Worm (Caenorhabditis elegans): ENCODE results near the gene cest-2.2.

DNA sequence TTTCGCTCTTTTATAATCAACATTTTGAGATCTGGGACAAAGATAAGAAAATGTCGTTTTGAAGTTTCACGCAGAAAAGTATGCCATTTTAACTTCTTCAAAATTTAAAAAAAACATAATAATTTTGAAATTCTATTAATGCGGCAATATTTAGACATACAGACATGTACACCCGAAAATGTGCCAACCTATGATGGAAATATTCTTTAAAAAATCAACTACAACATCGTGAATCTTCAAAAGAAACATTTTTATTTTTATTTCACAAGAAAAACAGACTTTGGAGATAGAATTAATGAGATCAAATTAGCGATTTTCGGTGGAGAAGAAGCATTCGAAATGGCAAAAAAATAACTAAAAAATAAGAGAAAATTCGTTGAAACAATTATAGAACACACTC, 40.0 kb upstream of the cest-2.2 start, which contains the start of gene T16A9.5:
- no peak for TF ChIP-seq blmp-1 (tag; optimal IDR thresholded peaks at IDR 0.05)
- no peak for TF ChIP-seq elt-1 (tag; optimal IDR thresholded peaks at IDR 0.05; ENCODE audit: borderline replicate concordance, insufficient read depth)
- TF ChIP-seq unc-62 (GFP tag; optimal IDR thresholded peaks at IDR 0.05) = no peak
- no peak for TF ChIP-seq unc-39 (tag; optimal IDR thresholded peaks at IDR 0.05)
- no peak for TF ChIP-seq lin-13 (tag; optimal IDR thresholded peaks at IDR 0.05)
- TF ChIP-seq mep-1 (tag; optimal IDR thresholded peaks at IDR 0.05) = no peak
- TF ChIP-seq cnd-1 (tag; optimal IDR thresholded peaks at IDR 0.05) = no peak

Data from whole organism, mixed stage, embryonic.